Fruit fly (Drosophila melanogaster) whole organism, embryonic: Measurements from ENCODE around the gene Oatp33Eb.

Experiments used
- Ada2b ChIP-seq: fragments of 200-800 bp; sonication (Bioruptor generic); IDR thresholded peaks from 2 replicates; pipeline ENCODE4 v1.3.6; 2022; ENCODE audit warnings: missing biosample characterization, missing genetic modification characterization
- B-H2 ChIP-seq: fragments of 200-800 bp; sonication (Bioruptor generic); optimal IDR thresholded peaks from 2 replicates; lab custom pipeline; 2018; ENCODE audit warnings: missing biosample characterization, mild to moderate bottlenecking, missing genetic modification characterization
- Bdp1 ChIP-seq: fragments of 200-800 bp; sonication (Bioruptor generic); optimal IDR thresholded peaks from 3 replicates; lab custom pipeline; 2016; ENCODE audit warnings: missing biosample characterization, missing genetic modification characterization
- Blimp-1 ChIP-seq: fragments of 200-800 bp; sonication (Bioruptor generic); optimal IDR thresholded peaks from 3 replicates; lab custom pipeline; 2018; ENCODE audit warnings: missing biosample characterization, missing genetic modification characterization, mild to moderate bottlenecking, moderate library complexity, missing genetic modification reagents
- CG10147 ChIP-seq: fragments of 200-800 bp; sonication (Bioruptor generic); optimal IDR thresholded peaks from 2 replicates; lab custom pipeline; 2019; ENCODE audit warnings: missing biosample characterization, mild to moderate bottlenecking, missing genetic modification characterization, moderate library complexity
- CG10431 ChIP-seq: fragments of 200-800 bp; sonication (Bioruptor generic); optimal IDR thresholded peaks from 3 replicates; lab custom pipeline; 2018; ENCODE audit warnings: missing biosample characterization, mild to moderate bottlenecking, missing genetic modification characterization
- CG10462 ChIP-seq: fragments of 200-800 bp; sonication (Bioruptor generic); optimal IDR thresholded peaks from 2 replicates; lab custom pipeline; 2016; ENCODE audit warnings: missing biosample characterization, missing genetic modification characterization
- CG12104 ChIP-seq: fragments of 200-800 bp; sonication (Bioruptor generic); optimal IDR thresholded peaks from 3 replicates; lab custom pipeline; 2016; ENCODE audit warnings: missing biosample characterization, missing genetic modification characterization
- CG12219 ChIP-seq: fragments of 200-800 bp; sonication (Bioruptor generic); optimal IDR thresholded peaks from 3 replicates; lab custom pipeline; 2018; ENCODE audit warnings: missing biosample characterization, mild to moderate bottlenecking, missing genetic modification characterization
- CG12391 ChIP-seq: fragments of 200-800 bp; sonication (Bioruptor generic); optimal IDR thresholded peaks from 3 replicates; lab custom pipeline; 2018; ENCODE audit warnings: missing biosample characterization, mild to moderate bottlenecking, missing genetic modification characterization, moderate library complexity
- CG12769 ChIP-seq: fragments of 200-800 bp; sonication (Bioruptor generic); optimal IDR thresholded peaks from 2 replicates; lab custom pipeline; 2019; ENCODE audit warnings: missing biosample characterization, mild to moderate bottlenecking, missing genetic modification characterization, moderate library complexity
- CG14860 ChIP-seq: fragments of 200-800 bp; sonication (Bioruptor generic); IDR thresholded peaks from 3 replicates; pipeline ENCODE4 v1.3.6; 2022; ENCODE audit warnings: missing biosample characterization, missing genetic modification characterization; ENCODE audit not compliant: partially characterized antibody
- CG15269 ChIP-seq: fragments of 200-800 bp; sonication (Bioruptor generic); optimal IDR thresholded peaks from 2 replicates; lab custom pipeline; 2018; ENCODE audit warnings: missing biosample characterization, mild to moderate bottlenecking, missing genetic modification characterization, moderate library complexity
- CG15514 ChIP-seq: fragments of 200-800 bp; sonication (Bioruptor generic); optimal IDR thresholded peaks from 3 replicates; lab custom pipeline; 2017; ENCODE audit warnings: missing biosample characterization, missing genetic modification characterization, mild to moderate bottlenecking, moderate library complexity, missing genetic modification reagents
- CG18619 ChIP-seq: fragments of 200-800 bp; sonication (Bioruptor generic); optimal IDR thresholded peaks from 3 replicates; lab custom pipeline; 2017; ENCODE audit warnings: missing biosample characterization, mild to moderate bottlenecking, missing genetic modification characterization
- CG30431 ChIP-seq: fragments of 200-800 bp; sonication (Bioruptor generic); optimal IDR thresholded peaks from 2 replicates; lab custom pipeline; 2017; ENCODE audit warnings: missing biosample characterization, missing genetic modification characterization
- CG33557 ChIP-seq: fragments of 200-800 bp; sonication (Bioruptor generic); optimal IDR thresholded peaks from 2 replicates; lab custom pipeline; 2019; ENCODE audit warnings: missing biosample characterization, mild to moderate bottlenecking, missing genetic modification characterization, moderate library complexity
- CG34376 ChIP-seq: fragments of 200-800 bp; sonication (Bioruptor generic); optimal IDR thresholded peaks from 2 replicates; lab custom pipeline; 2018; ENCODE audit warnings: missing biosample characterization, mild to moderate bottlenecking, missing genetic modification characterization
- CG42726 ChIP-seq: fragments of 200-800 bp; sonication (Bioruptor generic); IDR thresholded peaks from 2 replicates; pipeline ENCODE4 v1.3.6; 2022; ENCODE audit warnings: missing biosample characterization, missing genetic modification characterization; ENCODE audit not compliant: partially characterized antibody
- CG4328 ChIP-seq: fragments of 200-800 bp; sonication (Bioruptor generic); optimal IDR thresholded peaks from 3 replicates; lab custom pipeline; 2017; ENCODE audit warnings: missing biosample characterization, missing genetic modification reagents, missing genetic modification characterization
- CG8089 ChIP-seq: fragments of 200-800 bp; sonication (Bioruptor generic); optimal IDR thresholded peaks from 3 replicates; lab custom pipeline; 2016; ENCODE audit warnings: missing biosample characterization, missing genetic modification characterization
- CG9215 ChIP-seq: fragments of 200-800 bp; sonication (Bioruptor generic); IDR thresholded peaks from 2 replicates; pipeline ENCODE4 v1.3.6; 2022; ENCODE audit warnings: missing biosample characterization, missing genetic modification characterization
- Ets97D ChIP-seq: fragments of 200-800 bp; sonication (Bioruptor generic); optimal IDR thresholded peaks from 3 replicates; lab custom pipeline; 2016; ENCODE audit warnings: missing biosample characterization, missing genetic modification characterization
- HHEX ChIP-seq: fragments of 200-800 bp; sonication (Bioruptor generic); optimal IDR thresholded peaks from 3 replicates; lab custom pipeline; 2017; ENCODE audit warnings: missing biosample characterization, mild to moderate bottlenecking, missing genetic modification characterization, missing genetic modification reagents
- Hr39 ChIP-seq: fragments of >200 bp; optimal IDR thresholded peaks from 2 replicates; lab custom pipeline; 2017
- Jarid2 ChIP-seq: fragments of 200-800 bp; sonication (Bioruptor generic); optimal IDR thresholded peaks from 3 replicates; lab custom pipeline; 2017; ENCODE audit warnings: mild to moderate bottlenecking, missing biosample characterization, missing genetic modification reagents, missing genetic modification characterization
- MTF-1 ChIP-seq: fragments of 200-800 bp; sonication (Bioruptor generic); optimal IDR thresholded peaks from 2 replicates; lab custom pipeline; 2018; ENCODE audit warnings: missing biosample characterization, mild to moderate bottlenecking, missing genetic modification characterization, borderline replicate concordance
- Max ChIP-seq: fragments of 200-800 bp; sonication (Bioruptor generic); optimal IDR thresholded peaks from 2 replicates; lab custom pipeline; 2016; ENCODE audit warnings: missing biosample characterization, mild to moderate bottlenecking, missing genetic modification characterization
- Myb ChIP-seq: fragments of 200-800 bp; sonication (Bioruptor generic); optimal IDR thresholded peaks from 2 replicates; lab custom pipeline; 2016; ENCODE audit warnings: missing biosample characterization, missing genetic modification characterization
- Neu2 ChIP-seq: fragments of 200-800 bp; sonication (Bioruptor generic); optimal IDR thresholded peaks from 3 replicates; lab custom pipeline; 2016; ENCODE audit warnings: missing biosample characterization, missing genetic modification characterization, borderline replicate concordance
- Oaz ChIP-seq: fragments of 200-800 bp; sonication (Bioruptor generic); IDR thresholded peaks from 2 replicates; pipeline ENCODE4 v1.3.6; 2022; ENCODE audit warnings: missing biosample characterization, missing genetic modification characterization
- Oli ChIP-seq: fragments of 200-800 bp; sonication (Bioruptor generic); optimal IDR thresholded peaks from 2 replicates; lab custom pipeline; 2018; ENCODE audit warnings: missing biosample characterization, mild to moderate bottlenecking, missing genetic modification characterization, moderate library complexity
- Sox100B ChIP-seq: fragments of 200-800 bp; sonication (Bioruptor generic); optimal IDR thresholded peaks from 3 replicates; lab custom pipeline; 2018; ENCODE audit warnings: missing biosample characterization, mild to moderate bottlenecking, missing genetic modification characterization
- Sox102F ChIP-seq: fragments of 200-800 bp; sonication (Bioruptor generic); optimal IDR thresholded peaks from 2 replicates; lab custom pipeline; 2018; ENCODE audit warnings: missing biosample characterization, mild to moderate bottlenecking, missing genetic modification characterization, moderate library complexity
- ash1 ChIP-seq: fragments of 200-800 bp; sonication (Bioruptor generic); optimal IDR thresholded peaks from 2 replicates; lab custom pipeline; 2018; ENCODE audit warnings: missing biosample characterization, mild to moderate bottlenecking, missing genetic modification characterization
- cad ChIP-seq: fragments of >200 bp; optimal IDR thresholded peaks from 2 replicates; lab custom pipeline; 2017; ENCODE audit warnings: missing biosample characterization, missing genetic modification characterization
- ci ChIP-seq: fragments of 200-800 bp; sonication (Bioruptor generic); IDR thresholded peaks from 3 replicates; pipeline ENCODE4 v1.3.6; 2022; ENCODE audit warnings: missing biosample characterization, missing genetic modification characterization
- disco-r ChIP-seq: fragments of 200-800 bp; sonication (Bioruptor generic); optimal IDR thresholded peaks from 2 replicates; lab custom pipeline; 2016; ENCODE audit warnings: missing biosample characterization, missing genetic modification characterization
- esg ChIP-seq: fragments of 200-800 bp; sonication (Bioruptor generic); conservative IDR thresholded peaks from 2 replicates; pipeline ENCODE4 v1.3.6; 2022; ENCODE audit warnings: missing biosample characterization, missing genetic modification characterization
- eyg ChIP-seq: fragments of 200-800 bp; sonication (Bioruptor generic); optimal IDR thresholded peaks from 3 replicates; lab custom pipeline; 2016; ENCODE audit warnings: missing biosample characterization, missing genetic modification characterization
- fd102C ChIP-seq: fragments of 200-800 bp; sonication (Bioruptor generic); optimal IDR thresholded peaks from 2 replicates; lab custom pipeline; 2018; ENCODE audit warnings: missing biosample characterization, mild to moderate bottlenecking, missing genetic modification characterization, moderate library complexity
- fu2 ChIP-seq: fragments of 200-800 bp; sonication (Bioruptor generic); optimal IDR thresholded peaks from 2 replicates; lab custom pipeline; 2016; ENCODE audit warnings: missing biosample characterization, missing genetic modification characterization
- jumu ChIP-seq: fragments of 200-800 bp; sonication (Bioruptor generic); optimal IDR thresholded peaks from 3 replicates; lab custom pipeline; 2016; ENCODE audit warnings: missing biosample characterization, missing genetic modification characterization
- lilli ChIP-seq: fragments of 200-800 bp; sonication (Bioruptor generic); optimal IDR thresholded peaks from 3 replicates; lab custom pipeline; 2016; ENCODE audit warnings: missing biosample characterization, missing genetic modification characterization
- pfk ChIP-seq: fragments of 200-800 bp; sonication (Bioruptor generic); optimal IDR thresholded peaks from 2 replicates; lab custom pipeline; 2018; ENCODE audit warnings: missing biosample characterization, mild to moderate bottlenecking, missing genetic modification characterization, moderate library complexity
- sima ChIP-seq: fragments of 200-800 bp; sonication (Bioruptor generic); optimal IDR thresholded peaks from 2 replicates; lab custom pipeline; 2016; ENCODE audit warnings: missing biosample characterization, missing genetic modification characterization
- sqz ChIP-seq: fragments of 200-800 bp; sonication (Bioruptor generic); optimal IDR thresholded peaks from 3 replicates; lab custom pipeline; 2018; ENCODE audit warnings: missing biosample characterization, mild to moderate bottlenecking, missing genetic modification characterization
- tio ChIP-seq: fragments of 200-800 bp; sonication (Bioruptor generic); optimal IDR thresholded peaks from 2 replicates; lab custom pipeline; 2017; ENCODE audit warnings: missing biosample characterization, missing genetic modification characterization, inconsistent platforms
- toy ChIP-seq: fragments of 200-800 bp; sonication (Bioruptor generic); IDR thresholded peaks from 2 replicates; pipeline ENCODE4 v1.3.6; 2022; ENCODE audit warnings: missing biosample characterization, missing genetic modification characterization
- trh ChIP-seq: fragments of 200-800 bp; sonication (Bioruptor generic); optimal IDR thresholded peaks from 2 replicates; lab custom pipeline; 2016; ENCODE audit warnings: missing biosample characterization, missing genetic modification characterization
- zfh1 ChIP-seq: fragments of 200-800 bp; sonication (Bioruptor generic); IDR thresholded peaks from 3 replicates; pipeline ENCODE4 v1.3.6; 2022; ENCODE audit warnings: missing biosample characterization, missing genetic modification characterization

Gene Oatp33Eb

DNA sequence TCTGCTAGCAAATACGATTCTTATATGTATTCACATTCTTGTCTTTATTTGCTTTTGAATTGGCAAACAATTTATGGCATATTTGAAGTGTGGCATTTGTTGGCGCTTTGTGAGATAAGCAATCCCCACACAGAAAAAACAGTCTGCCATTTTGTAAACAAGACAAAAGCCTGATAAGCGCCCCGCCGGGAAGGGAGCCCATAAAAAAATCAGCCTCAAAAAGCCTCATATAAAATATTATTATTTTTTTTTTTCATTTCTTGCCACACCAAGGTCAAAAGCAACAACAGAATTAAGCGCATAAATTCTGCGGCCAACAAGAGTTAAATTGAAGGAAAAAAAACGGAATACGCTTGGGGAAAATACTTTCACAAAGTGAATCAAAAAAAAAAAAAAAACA lies 27.0 kb downstream of the Oatp33Eb start (continued):
- TF ChIP-seq CG34376 (GFP tag; lab: Kevin White, UChicago), result peak; percentile 73
- peak; percentile 10 for TF ChIP-seq Jarid2 (GFP tag; lab: Kevin White, UChicago)
- TF ChIP-seq CG12219 (GFP tag; lab: Kevin White, UChicago), result peak; percentile 20
- TF ChIP-seq CG12769 (tag; lab: Kevin White, UChicago), result peak; percentile 19
- TF ChIP-seq fu2 (GFP tag; lab: Kevin White, UChicago), result no peak
- no peak for TF ChIP-seq Ada2b
- TF ChIP-seq ash1 (GFP tag; lab: Kevin White, UChicago), result peak; percentile 55
- TF ChIP-seq esg (GFP tag; lab: Robert Waterston, UW), result no peak
- TF ChIP-seq CG12104 (GFP tag; lab: Kevin White, UChicago), result peak; percentile 12
- peak; percentile 9 for TF ChIP-seq CG10147 (GFP tag; lab: Kevin White, UChicago)
- TF ChIP-seq Ets97D (GFP tag; lab: Kevin White, UChicago), result no peak
- no peak for TF ChIP-seq CG42726 (GFP tag; lab: Robert Waterston, UW)
- TF ChIP-seq Bdp1 (GFP tag; lab: Kevin White, UChicago), result no peak
- TF ChIP-seq tio (GFP tag; lab: Kevin White, UChicago), result no peak
- no peak for TF ChIP-seq CG9215 (GFP tag; lab: Robert Waterston, UW)
- TF ChIP-seq CG14860 (GFP tag; lab: Robert Waterston, UW), result no peak
- TF ChIP-seq CG18619 (GFP tag; lab: Kevin White, UChicago), result peak; percentile 24
- TF ChIP-seq sqz (GFP tag; lab: Kevin White, UChicago), result peak; percentile 84
- peak; percentile 63 for TF ChIP-seq CG15514 (GFP tag; lab: Kevin White, UChicago)
- TF ChIP-seq CG8089 (GFP tag; lab: Kevin White, UChicago), result no peak
- peak; percentile 12 for TF ChIP-seq Blimp-1 (GFP tag; lab: Kevin White, UChicago)
- no peak for TF ChIP-seq toy (GFP tag; lab: Robert Waterston, UW)
- TF ChIP-seq CG12391 (tag; lab: Kevin White, UChicago), result no peak
- TF ChIP-seq CG4328 (GFP tag; lab: Kevin White, UChicago), result peak; percentile 25
- TF ChIP-seq CG10462 (GFP tag; lab: Kevin White, UChicago), result no peak
- TF ChIP-seq Sox102F (GFP tag; lab: Kevin White, UChicago), result peak; percentile 4
- no peak for TF ChIP-seq Hr39 (lab: Kevin White, UChicago)
- TF ChIP-seq CG30431 (GFP tag; lab: Kevin White, UChicago), result no peak
- TF ChIP-seq Oli (tag; lab: Kevin White, UChicago), result no peak
- no peak for TF ChIP-seq trh (GFP tag; lab: Kevin White, UChicago)
- TF ChIP-seq MTF-1 (GFP tag; lab: Kevin White, UChicago), result peak; percentile 49
- peak; percentile 9 for TF ChIP-seq Sox100B (GFP tag; lab: Kevin White, UChicago)
- no peak for TF ChIP-seq Neu2 (GFP tag; lab: Kevin White, UChicago)
- TF ChIP-seq HHEX (GFP tag; lab: Kevin White, UChicago), result peak; percentile 59
- no peak for TF ChIP-seq jumu
- peak; percentile 56 for TF ChIP-seq CG15269 (tag; lab: Kevin White, UChicago)
- TF ChIP-seq Max (GFP tag; lab: Kevin White, UChicago), result no peak
- TF ChIP-seq ci, result 0 out of 3 replicates have a peak, but pooled peaks have one; percentile 10
- TF ChIP-seq Myb (GFP tag; lab: Kevin White, UChicago), result no peak
- TF ChIP-seq eyg (GFP tag; lab: Kevin White, UChicago), result no peak
- TF ChIP-seq sima (GFP tag; lab: Kevin White, UChicago), result no peak
- TF ChIP-seq pfk, result peak; percentile 10
- peak; percentile 17 for TF ChIP-seq lilli
- TF ChIP-seq B-H2 (GFP tag; lab: Kevin White, UChicago), result peak; percentile 75
- no peak for TF ChIP-seq disco-r
- 0 out of 3 replicates have a peak, but pooled peaks have one; percentile 9 for TF ChIP-seq zfh1 (GFP tag; lab: Robert Waterston, UW)
- TF ChIP-seq CG10431 (GFP tag; lab: Kevin White, UChicago), result no peak
- TF ChIP-seq fd102C (GFP tag; lab: Kevin White, UChicago), result no peak
- TF ChIP-seq cad (GFP tag; lab: Kevin White, UChicago), result no peak
- no peak for TF ChIP-seq Oaz (GFP tag; lab: Robert Waterston, UW)
- TF ChIP-seq CG33557, result no peak
